Worm (Caenorhabditis elegans) whole organism, early embryonic: ENCODE results near the gene glb-12.

ENCODE experiments used
- B0310.2 ChIP-seq: sonication (generic microtip); optimal IDR thresholded peaks from 2 replicates; lab custom pipeline; 2016; ENCODE audit warnings: mild to moderate bottlenecking, missing genetic modification characterization, missing compliant biosample characterization
- ama-1 ChIP-seq: fragments of 150-350 bp; optimal IDR thresholded peaks from 2 replicates; lab custom pipeline; 2014
- pes-1 ChIP-seq: fragments of 200-800 bp; sonication (Bioruptor generic); IDR thresholded peaks from 2 replicates; pipeline ENCODE4 v1.3.6; 2022; ENCODE audit warnings: missing genetic modification reagents, missing genetic modification characterization, missing compliant biosample characterization

DNA sequence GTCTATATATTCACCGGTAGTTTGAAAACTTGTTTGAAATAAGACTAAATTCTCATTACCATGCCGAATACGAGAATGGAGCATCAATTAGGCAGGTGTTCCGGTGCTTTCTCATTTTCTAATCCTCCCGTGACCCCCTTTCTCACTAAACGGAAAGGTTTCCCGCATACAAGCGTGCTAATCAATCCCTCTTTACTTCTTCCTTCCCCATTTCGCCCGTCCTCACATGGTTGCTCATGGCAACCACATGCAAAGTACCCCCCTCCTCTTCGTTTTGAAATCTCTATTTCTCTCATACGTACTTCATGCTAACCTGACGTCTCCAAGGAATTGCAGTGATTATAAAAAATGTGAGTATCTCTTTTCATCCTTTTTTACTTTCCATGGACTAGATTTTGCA, 11.5 kb downstream of the glb-12 start, which contains the start of gene mks-5:
- TF ChIP-seq pes-1 (GFP tag; lab: Robert Waterston, UW) (no peak), ama-1 (lab: Kevin White, UChicago) (no peak), B0310.2 (no peak)
